Worm (Caenorhabditis elegans) whole organism, L1 larva: ENCODE results near the gene lgc-57.

Source experiments
- ceh-8 ChIP-seq: fragments of 200-800 bp; sonication (Bioruptor generic); optimal IDR thresholded peaks from 2 replicates; lab custom pipeline; 2018; ENCODE audit warnings: mild to moderate bottlenecking, missing genetic modification characterization, moderate library complexity, missing compliant biosample characterization
- elt-2 ChIP-seq: sonication (generic microtip); optimal IDR thresholded peaks from 2 replicates; lab custom pipeline; 2016; ENCODE audit warnings: missing genetic modification characterization, mild to moderate bottlenecking, inconsistent platforms, missing compliant biosample characterization, missing genetic modification reagents
- fkh-10 ChIP-seq: sonication (generic microtip); optimal IDR thresholded peaks from 2 replicates; lab custom pipeline; 2017; ENCODE audit warnings: missing biosample characterization, missing genetic modification reagents, missing genetic modification characterization
- grh-1 ChIP-seq: fragments of 200-800 bp; sonication (Bioruptor generic); IDR thresholded peaks from 2 replicates; pipeline ENCODE4 v1.3.6; 2022; ENCODE audit warnings: missing genetic modification reagents, missing genetic modification characterization, missing compliant biosample characterization
- lin-39 ChIP-seq: fragments of 150-350 bp; optimal IDR thresholded peaks from 2 replicates; lab custom pipeline; 2014; ENCODE audit warnings: missing biosample characterization, missing genetic modification reagents, missing genetic modification characterization
- mab-9 ChIP-seq: fragments of 200-800 bp; sonication (Bioruptor generic); IDR thresholded peaks from 2 replicates; pipeline ENCODE4 v1.3.6; 2022; ENCODE audit warnings: missing genetic modification reagents, missing genetic modification characterization, missing compliant biosample characterization
- nhr-12 ChIP-seq: sonication (generic microtip); optimal IDR thresholded peaks from 2 replicates; lab custom pipeline; 2017; ENCODE audit warnings: missing biosample characterization, missing genetic modification characterization
- nhr-76 ChIP-seq: sonication (generic microtip); optimal IDR thresholded peaks from 2 replicates; lab custom pipeline; 2017; ENCODE audit warnings: missing biosample characterization, missing genetic modification characterization
- pqm-1 ChIP-seq: sonication (generic microtip); optimal IDR thresholded peaks from 3 replicates; lab custom pipeline; 2017; ENCODE audit warnings: missing biosample characterization, missing genetic modification characterization
- rnt-1 ChIP-seq: sonication (generic microtip); optimal IDR thresholded peaks from 2 replicates; lab custom pipeline; 2016; ENCODE audit warnings: mild to moderate bottlenecking, missing genetic modification characterization, moderate library complexity, missing compliant biosample characterization
- unc-62 ChIP-seq: fragments of 150-350 bp; optimal IDR thresholded peaks from 2 replicates; lab custom pipeline; 2014; ENCODE audit warnings: missing biosample characterization, missing genetic modification reagents, missing genetic modification characterization
- ztf-4 ChIP-seq: fragments of 150-350 bp; optimal IDR thresholded peaks from 2 replicates; lab custom pipeline; 2014; ENCODE audit warnings: missing biosample characterization, missing genetic modification characterization

ce11 chrII:10704575-10705170, 9.9 kb downstream of the lgc-57 start, which contains the start of gene col-39:
- TF ChIP-seq nhr-12 (tag; lab: Kevin White, UChicago), result no peak
- no peak for TF ChIP-seq pqm-1 (tag; lab: Kevin White, UChicago)
- TF ChIP-seq rnt-1, result no peak
- no peak for TF ChIP-seq lin-39
- no peak for TF ChIP-seq unc-62 (GFP tag; lab: Kevin White, UChicago)
- no peak for TF ChIP-seq ztf-4 (tag; lab: Kevin White, UChicago)
- TF ChIP-seq mab-9 (GFP tag; lab: Robert Waterston, UW), result no peak
- no peak for TF ChIP-seq nhr-76 (tag; lab: Kevin White, UChicago)
- no peak for TF ChIP-seq elt-2
- TF ChIP-seq grh-1 (GFP tag; lab: Robert Waterston, UW), result no peak
- no peak for TF ChIP-seq fkh-10 (GFP tag; lab: Kevin White, UChicago)
- no peak for TF ChIP-seq ceh-8 (GFP tag; lab: Kevin White, UChicago)
